Worm (Caenorhabditis elegans) whole organism, L3 larva: ENCODE measurements around the gene ins-5.

Source experiments
- ceh-9 ChIP-seq: sonication (generic microtip); optimal IDR thresholded peaks from 2 replicates; lab custom pipeline; 2018; ENCODE audit warnings: missing biosample characterization, missing genetic modification characterization
- nhr-77 ChIP-seq: fragments of 150-350 bp; optimal IDR thresholded peaks from 2 replicates; lab custom pipeline; 2014; ENCODE audit warnings: missing biosample characterization, missing genetic modification characterization
- unc-62 ChIP-seq: fragments of 150-350 bp; sonication (generic microtip); optimal IDR thresholded peaks from 4 replicates; lab custom pipeline; 2014; ENCODE audit warnings: missing biosample characterization, missing genetic modification reagents, missing genetic modification characterization
- zag-1 ChIP-seq: fragments of 150-350 bp; optimal IDR thresholded peaks from 2 replicates; lab custom pipeline; 2014; ENCODE audit warnings: missing biosample characterization, missing genetic modification characterization

- TF ChIP-seq nhr-77 (tag; lab: Kevin White, UChicago) (no peak), ceh-9 (tag; lab: Kevin White, UChicago) (no peak), zag-1 (no peak), unc-62 (GFP tag; lab: Kevin White, UChicago) (no peak)
These were observed 30.7 kb upstream of the ins-5 start for ce11 chrII:5966637-5967036.
